Worm (Caenorhabditis elegans): ENCODE data around the gene C05C10.5.

C05C10.5 gene

DNA sequence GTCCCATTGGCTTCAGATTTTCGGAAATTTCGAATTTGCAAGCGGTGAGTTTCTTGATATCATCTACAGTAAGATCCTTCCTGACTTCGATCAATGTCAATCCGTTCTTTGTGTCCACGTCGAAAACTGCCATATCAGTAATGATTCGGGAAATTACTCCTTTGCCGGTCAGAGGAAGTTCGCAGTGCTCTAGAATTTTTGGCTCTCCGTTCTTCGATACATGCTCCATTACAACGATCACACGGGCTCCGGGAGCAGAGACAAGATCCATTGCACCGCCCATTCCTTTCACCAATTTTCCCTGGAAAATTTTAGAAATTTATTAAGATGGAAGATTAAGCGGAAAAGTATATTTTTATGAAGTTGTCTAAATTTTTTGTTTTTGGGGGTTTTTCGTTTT lies 4.3 kb upstream of the C05C10.5 start (continued):
- TF ChIP-seq pha-4 (GFP tag; IDR thresholded peaks at IDR 0.05): no peak
- no peak for TF ChIP-seq pha-4 (tag; optimal IDR thresholded peaks at IDR 0.05)
- 0 out of 2 replicates have a peak, but pooled peaks have one; percentile 61 for TF ChIP-seq lim-7 (GFP tag; IDR thresholded peaks at IDR 0.05)
- TF ChIP-seq lin-29 (GFP tag; IDR thresholded peaks at IDR 0.05): 0 out of 2 replicates have a peak, but pooled peaks have one; percentile 38
- TF ChIP-seq egl-27 (tag; optimal IDR thresholded peaks at IDR 0.05): no peak
- TF ChIP-seq nhr-102 (tag; optimal IDR thresholded peaks at IDR 0.05): no peak
- no peak for TF ChIP-seq saeg-2 (GFP tag; IDR thresholded peaks at IDR 0.05)
- no peak for TF ChIP-seq ces-1 (GFP tag; optimal IDR thresholded peaks at IDR 0.05)
- TF ChIP-seq lin-1 (GFP tag; IDR thresholded peaks at IDR 0.05): no peak
- TF ChIP-seq nhr-41 (GFP tag; IDR thresholded peaks at IDR 0.05): no peak

DNA sequence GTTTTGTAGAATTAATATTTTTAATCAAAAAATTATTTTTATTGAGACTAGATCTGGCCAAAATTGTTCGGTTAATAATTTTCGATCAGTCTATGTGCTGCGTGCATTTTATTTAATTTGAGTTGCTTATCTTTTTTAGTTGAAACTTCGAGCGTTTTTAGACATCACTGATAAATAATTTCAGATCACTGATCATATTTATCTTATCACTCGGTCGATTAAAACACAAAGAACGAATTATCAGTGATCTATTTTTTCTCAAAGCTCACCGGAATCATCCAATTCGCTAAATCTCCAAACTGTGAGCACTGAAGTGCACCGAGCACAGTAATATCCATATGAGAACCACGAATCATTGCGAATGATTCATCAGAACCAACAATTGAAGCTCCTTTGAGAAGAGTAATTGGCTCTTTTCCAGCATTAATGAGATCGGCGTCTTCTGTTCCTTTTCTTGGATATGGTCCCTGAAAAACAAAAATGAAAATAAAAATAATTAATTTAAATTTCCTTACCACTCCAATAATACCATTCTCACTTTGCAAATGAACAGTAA lies 3.7 kb upstream of the C05C10.5 start:
- TF ChIP-seq daf-19 (GFP tag; conservative IDR thresholded peaks at IDR 0.05) (no peak), dmd-6 (GFP tag; IDR thresholded peaks at IDR 0.05) (peak; percentile 64), lsy-2 (tag; optimal IDR thresholded peaks at IDR 0.05) (no peak), daf-16 (GFP tag; optimal IDR thresholded peaks at IDR 0.05) (no peak), daf-16 (tag; optimal IDR thresholded peaks at IDR 0.05) (peak; percentile 56), pqm-1 (tag; optimal IDR thresholded peaks at IDR 0.05) (peak; percentile 53), ZK337.2 (GFP tag; IDR thresholded peaks at IDR 0.05) (no peak), ceh-20 (GFP tag; IDR thresholded peaks at IDR 0.05) (no peak), nhr-10 (tag; optimal IDR thresholded peaks at IDR 0.05) (peak; percentile 3), hlh-11 (tag; optimal IDR thresholded peaks at IDR 0.05) (peak; percentile 32), dve-1 (tag; optimal IDR thresholded peaks at IDR 0.05; ENCODE audit: insufficient read depth) (peak; percentile 68), nhr-28 (tag; optimal IDR thresholded peaks at IDR 0.05) (peak; percentile 1), Y5F2A.4 (GFP tag; optimal IDR thresholded peaks at IDR 0.05) (no peak), duxl-1 (tag; optimal IDR thresholded peaks at IDR 0.05; ENCODE audit: poor library complexity) (peak; percentile 26), mep-1 (tag; optimal IDR thresholded peaks at IDR 0.05) (peak; percentile 43), nhr-25 (tag; optimal IDR thresholded peaks at IDR 0.05; ENCODE audit: borderline replicate concordance, insufficient read depth) (peak; percentile 16), Y75B8A.6 (GFP tag; IDR thresholded peaks at IDR 0.05) (no peak), madf-9 (GFP tag; conservative IDR thresholded peaks at IDR 0.05) (0 out of 2 replicates have a peak, but pooled peaks have one; percentile 8)

DNA sequence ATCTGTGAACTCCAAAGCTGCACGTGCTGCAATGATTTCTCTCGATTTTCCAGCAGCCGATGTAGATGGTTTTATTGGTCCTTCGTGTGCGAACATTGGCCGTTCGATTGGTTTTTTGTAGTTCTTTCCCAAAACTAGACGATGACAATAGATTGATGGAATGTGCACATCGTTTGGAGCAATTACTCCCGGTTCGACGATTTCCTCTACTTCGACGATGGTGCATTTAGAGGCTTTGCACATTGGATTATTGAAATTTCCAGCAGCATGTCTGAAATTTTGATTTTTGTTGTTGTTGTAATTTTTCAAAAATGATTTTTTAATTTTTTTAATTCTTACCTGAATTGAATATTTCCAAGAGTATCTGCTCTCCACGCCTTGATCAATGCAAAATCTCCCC lies 3.2 kb upstream of the C05C10.5 start:
- TF ChIP-seq hlh-30 (tag; optimal IDR thresholded peaks at IDR 0.05; ENCODE audit: insufficient read depth): no peak
- no peak for TF ChIP-seq nhr-28 (tag; optimal IDR thresholded peaks at IDR 0.05)
- no peak for TF ChIP-seq ztf-7 (tag; optimal IDR thresholded peaks at IDR 0.05)
- no peak for TF ChIP-seq zag-1 (tag; optimal IDR thresholded peaks at IDR 0.05)
- no peak for TF ChIP-seq ZK546.5 (tag; optimal IDR thresholded peaks at IDR 0.05)
- no peak for TF ChIP-seq ceh-62 (tag; optimal IDR thresholded peaks at IDR 0.05)
- no peak for TF ChIP-seq ceh-28 (tag; optimal IDR thresholded peaks at IDR 0.05)
- no peak for TF ChIP-seq ceh-20 (GFP tag; IDR thresholded peaks at IDR 0.05)
- TF ChIP-seq lin-38 (GFP tag; IDR thresholded peaks at IDR 0.05): no peak
- TF ChIP-seq php-3 (GFP tag; IDR thresholded peaks at IDR 0.05): no peak
- TF ChIP-seq daf-16 (GFP tag; optimal IDR thresholded peaks at IDR 0.05): no peak
- peak; percentile 21 for TF ChIP-seq daf-16 (tag; optimal IDR thresholded peaks at IDR 0.05)
- TF ChIP-seq hif-1 (tag; optimal IDR thresholded peaks at IDR 0.05): no peak
- TF ChIP-seq T26A8.4 (GFP tag; IDR thresholded peaks at IDR 0.05): no peak
- TF ChIP-seq unc-62 (GFP tag; optimal IDR thresholded peaks at IDR 0.05 in 1 of 2): peak in 1 of 2 experiments; percentile 55
- TF ChIP-seq unc-62 (tag; optimal IDR thresholded peaks at IDR 0.05): no peak
- no peak for TF ChIP-seq sdz-12 (GFP tag; optimal IDR thresholded peaks at IDR 0.05)
- no peak for TF ChIP-seq lir-3 (tag; optimal IDR thresholded peaks at IDR 0.05)
- TF ChIP-seq tra-1 (GFP tag; IDR thresholded peaks at IDR 0.05): no peak

Measured in whole organism, L4 larva.